Fruit fly (Drosophila melanogaster) whole organism, larva: Measurements from ENCODE around the gene tipE.

ENCODE experiments used
- noc ChIP-seq: fragments of 200-800 bp; sonication (Bioruptor generic); optimal IDR thresholded peaks from 3 replicates; lab custom pipeline; 2019; ENCODE audit warnings: missing biosample characterization, mild to moderate bottlenecking, missing genetic modification characterization, moderate library complexity

Gene tipE

dm6 chr3L:4227164-4227563 is 38.9 kb downstream of the tipE start, which contains the start of gene CG46460:
Gene CG46460, minus strand, starts transcription at chr3L:4227302.
- no peak for TF ChIP-seq noc (tag; lab: Kevin White, UChicago)

DNA sequence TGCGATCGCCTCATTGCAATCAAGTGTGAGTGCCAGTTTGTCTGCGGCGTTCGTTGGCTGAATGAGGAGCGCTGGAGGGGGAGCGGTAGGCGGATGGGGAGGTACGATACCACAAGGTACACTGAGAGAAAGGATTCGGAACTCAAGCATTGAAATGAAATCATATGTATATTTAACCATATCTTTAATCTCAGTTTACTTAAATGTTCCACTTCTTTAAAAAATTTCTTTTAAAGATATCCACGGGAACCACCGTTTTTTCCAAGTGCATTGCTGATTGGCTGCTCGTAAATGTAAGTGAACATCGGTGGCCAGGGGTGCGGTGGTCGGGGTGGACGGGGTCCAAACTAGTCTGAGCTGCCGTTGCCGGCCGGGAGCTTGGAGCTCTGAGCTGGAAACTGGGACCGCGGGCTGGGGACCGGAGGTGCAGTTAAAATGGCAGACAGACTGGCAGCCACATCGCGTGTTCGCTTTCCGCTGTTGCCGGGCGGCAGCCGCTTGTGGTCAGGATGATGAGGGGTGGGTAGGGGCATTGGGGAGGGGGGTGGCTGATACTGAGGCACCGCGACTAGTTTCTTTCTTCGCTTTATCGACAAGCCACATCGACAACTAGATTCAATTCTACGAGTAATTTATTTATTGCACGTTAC is 40.0 kb downstream of the tipE start:
- TF ChIP-seq noc (tag; lab: Kevin White, UChicago) = no peak

DNA sequence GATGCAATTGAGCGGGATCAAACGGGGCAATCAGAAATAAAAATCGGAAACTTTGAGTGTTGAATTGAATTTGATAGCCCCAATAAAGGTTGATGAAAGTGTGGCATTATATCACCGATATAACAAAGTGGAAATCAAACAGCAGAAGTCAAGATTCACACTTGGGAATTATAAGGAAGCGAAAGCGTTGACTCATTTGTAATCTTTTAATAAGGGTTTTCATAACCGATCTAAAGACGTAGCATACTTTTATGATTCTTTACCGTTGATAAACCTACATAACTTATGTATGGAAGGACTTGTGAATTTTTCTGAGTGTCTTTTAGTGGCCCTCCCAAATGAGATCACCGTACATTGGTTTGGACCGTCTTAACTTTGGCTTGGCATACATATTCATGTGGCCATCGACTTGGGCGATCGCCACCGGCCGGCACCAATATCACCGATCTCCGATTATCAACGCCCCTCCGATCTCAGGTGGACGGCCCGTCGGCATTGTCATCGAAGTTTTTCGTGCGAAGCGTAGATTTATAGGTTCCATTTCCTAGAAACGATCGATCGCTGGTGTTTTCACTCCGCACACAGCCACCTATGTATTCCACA is 41.2 kb downstream of the tipE start:
- TF ChIP-seq noc (tag; lab: Kevin White, UChicago) = no peak

dm6 chr3L:4230357-4230901 is 42.1 kb downstream of the tipE start:
- TF ChIP-seq noc (tag; lab: Kevin White, UChicago) = no peak

DNA sequence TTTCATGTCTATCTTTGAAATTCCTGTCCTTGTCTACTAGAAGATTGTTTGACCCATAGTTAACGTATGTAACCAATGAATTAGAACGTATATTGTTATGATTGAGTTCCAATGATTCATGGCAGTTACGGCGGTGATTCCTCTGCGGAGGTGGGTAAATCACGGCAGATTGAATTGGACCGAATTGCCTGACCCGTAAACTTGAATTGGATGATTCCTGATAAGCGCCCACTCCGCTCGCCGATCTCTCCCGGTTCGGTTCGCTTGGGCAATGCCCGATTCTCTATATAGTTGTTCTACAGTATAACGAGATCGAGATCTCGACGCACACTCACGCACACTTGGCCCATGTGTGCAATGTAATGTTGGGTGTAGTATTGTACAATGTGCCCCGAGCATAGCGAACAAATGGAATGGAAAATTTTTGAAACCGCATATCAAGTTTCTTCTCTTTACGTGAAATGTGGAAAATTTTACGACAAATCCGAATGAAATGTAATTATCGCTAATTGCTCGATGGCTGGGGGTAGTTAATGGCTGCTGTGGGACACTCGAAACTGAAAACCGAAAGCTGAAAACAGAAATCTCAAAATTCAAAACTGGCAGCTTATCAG is 43.2 kb downstream of the tipE start:
- no peak for TF ChIP-seq noc (tag; lab: Kevin White, UChicago)

dm6 chr3L:4232227-4232626 is 43.9 kb downstream of the tipE start:
- TF ChIP-seq noc (tag; lab: Kevin White, UChicago) = no peak

DNA sequence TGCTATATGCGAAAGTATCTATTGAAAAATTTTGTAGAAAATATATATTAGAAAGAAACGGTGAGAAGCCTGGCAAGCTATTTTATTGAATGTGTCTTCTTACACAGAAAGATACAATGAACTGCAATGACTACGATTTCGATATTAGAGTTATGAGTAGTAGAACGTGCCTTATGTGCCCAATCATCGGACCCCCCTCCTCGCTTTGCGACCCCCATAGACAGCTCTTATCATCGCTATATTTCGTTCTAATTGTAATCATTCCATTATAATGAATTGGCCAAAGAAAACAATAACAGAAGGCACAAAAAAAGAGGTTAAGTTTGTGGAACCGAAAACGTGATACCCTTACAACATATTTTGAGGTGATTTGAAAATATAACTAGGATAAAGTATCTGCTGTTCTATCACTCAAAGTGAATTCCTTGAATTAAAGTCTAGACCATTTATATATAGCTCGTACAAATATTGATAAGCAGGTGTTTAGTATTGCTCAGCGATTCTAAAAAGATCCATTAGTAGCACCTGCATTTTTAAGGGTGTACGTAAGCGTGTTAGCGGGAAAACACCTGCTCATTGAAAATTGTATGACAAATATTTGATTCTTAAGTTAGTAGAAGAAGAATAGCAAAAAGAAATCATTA is 44.5 kb downstream of the tipE start:
- peak; percentile 50 for TF ChIP-seq noc (tag; lab: Kevin White, UChicago)

DNA sequence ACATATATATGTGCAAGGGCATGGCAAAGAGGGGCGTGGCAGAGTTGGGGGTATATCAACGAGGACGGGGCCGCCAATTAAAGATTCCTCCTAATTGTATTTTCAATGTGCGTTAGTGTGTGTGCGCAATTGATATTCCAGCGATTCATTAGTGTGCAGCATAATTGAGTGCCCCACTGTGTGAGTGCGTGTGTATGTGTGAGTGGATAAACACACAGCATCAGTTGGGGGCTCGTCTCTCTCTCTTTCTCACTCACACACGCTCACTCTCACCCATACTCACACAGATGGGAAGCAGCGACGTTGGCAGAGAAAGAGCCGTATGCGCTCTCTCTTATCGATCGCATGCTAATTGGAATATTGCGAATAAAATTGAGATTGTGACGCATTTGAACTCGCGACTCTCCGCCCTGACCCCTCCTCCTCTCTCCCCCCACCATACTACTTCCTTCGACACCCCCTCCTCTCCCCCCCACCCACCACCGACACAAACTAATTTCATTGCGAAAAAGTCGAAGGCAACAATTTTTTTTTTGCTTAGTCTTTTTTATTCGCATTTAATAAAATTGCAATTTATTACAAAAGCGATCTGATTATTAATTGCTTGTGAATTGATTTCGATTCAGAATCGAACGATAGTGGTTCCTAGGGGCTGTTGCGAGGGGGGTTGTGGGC is 45.4 kb downstream of the tipE start:
- TF ChIP-seq noc (tag; lab: Kevin White, UChicago) = no peak

DNA sequence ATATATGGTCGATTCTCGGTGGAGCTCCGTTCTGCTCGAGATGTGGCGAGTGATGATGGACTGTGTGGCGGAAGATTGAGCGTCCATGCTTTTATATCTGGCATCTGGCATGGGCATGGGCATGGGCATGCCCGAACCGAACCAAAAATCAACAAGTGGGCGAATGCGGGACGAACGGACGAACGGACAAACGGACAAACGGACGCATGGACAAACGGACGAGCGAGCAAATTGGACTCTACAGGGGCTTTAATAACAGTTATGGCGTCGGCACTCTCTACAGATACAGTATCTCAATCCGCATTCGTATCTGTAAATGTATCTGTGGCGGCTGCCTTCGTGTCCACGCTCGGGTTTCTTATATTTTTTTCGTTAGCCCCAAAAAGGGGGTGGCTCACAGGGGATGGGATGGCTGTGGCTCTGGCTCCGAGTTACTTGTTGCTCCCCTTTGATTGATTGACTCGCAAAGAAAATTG is 47.8 kb downstream of the tipE start, which contains the start of gene ImpL2:
ImpL2 (minus strand) TSS at position 51 of the 476 bp plus-strand sequence.
- TF ChIP-seq noc (tag; lab: Kevin White, UChicago) = no peak

DNA sequence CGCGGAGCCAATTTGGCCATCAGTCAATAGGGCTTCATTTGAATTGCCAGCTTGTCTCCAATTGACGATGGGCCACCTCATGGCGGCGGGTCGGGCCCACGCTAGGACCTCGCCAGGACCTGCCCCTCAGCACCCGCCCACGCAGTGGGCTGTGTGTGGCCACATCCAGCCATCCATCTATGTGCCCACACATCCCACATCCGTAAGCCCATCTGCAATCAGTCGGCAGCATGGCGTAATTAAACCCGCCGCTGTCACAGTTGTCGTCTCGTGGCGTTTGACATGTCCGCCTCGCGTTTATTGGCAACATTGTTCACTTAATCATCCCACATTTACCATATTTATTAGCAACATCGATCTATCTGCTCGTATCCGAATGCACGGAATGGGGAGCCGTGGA is 49.9 kb downstream of the tipE start:
- TF ChIP-seq noc (tag; lab: Kevin White, UChicago) = no peak

DNA sequence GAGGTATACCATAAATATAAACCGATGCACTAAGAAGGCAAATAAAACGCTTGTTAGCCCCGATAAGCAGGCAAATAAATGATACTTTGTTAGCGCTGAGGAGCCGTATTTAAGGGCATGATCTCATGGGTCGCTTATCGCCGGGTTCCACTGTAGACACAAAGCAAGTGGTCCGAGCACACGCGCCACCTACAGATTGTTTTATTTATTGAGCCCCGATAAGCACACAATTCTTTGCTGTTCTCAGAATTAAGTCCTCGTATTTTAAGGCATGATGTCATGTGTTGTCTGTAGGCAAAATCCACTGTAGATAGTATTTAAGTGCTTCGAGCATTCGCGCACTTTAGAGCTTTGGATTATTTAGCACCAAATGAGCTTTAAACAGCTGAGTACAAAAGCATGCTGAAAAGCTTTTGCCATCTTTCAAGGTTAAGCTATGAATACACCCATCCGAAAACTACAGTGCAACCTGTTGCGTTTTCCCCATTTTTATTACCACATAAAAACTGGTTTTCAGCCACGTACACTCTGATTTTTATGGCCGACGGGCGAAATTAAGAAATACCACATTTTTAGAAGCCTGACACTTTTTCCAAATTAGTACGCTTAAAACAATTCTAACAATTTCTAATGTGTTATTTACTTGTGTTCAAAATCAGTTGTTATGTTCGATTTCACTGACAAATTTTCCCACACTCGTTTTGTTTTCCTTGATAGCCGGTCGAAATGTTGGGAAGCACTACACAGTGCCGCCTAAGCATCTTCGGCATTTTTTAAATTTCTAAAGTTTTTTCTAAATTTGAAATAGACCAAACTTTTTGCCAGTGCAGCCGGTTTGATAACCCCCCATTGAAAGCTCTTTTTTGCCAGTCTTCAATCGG is 51.4 kb downstream of the tipE start, which contains the start of gene Sqor:
Sqor (plus strand) TSS at position 732 of the 881 bp plus-strand sequence.
- TF ChIP-seq noc (tag; lab: Kevin White, UChicago) = peak; percentile 96

DNA sequence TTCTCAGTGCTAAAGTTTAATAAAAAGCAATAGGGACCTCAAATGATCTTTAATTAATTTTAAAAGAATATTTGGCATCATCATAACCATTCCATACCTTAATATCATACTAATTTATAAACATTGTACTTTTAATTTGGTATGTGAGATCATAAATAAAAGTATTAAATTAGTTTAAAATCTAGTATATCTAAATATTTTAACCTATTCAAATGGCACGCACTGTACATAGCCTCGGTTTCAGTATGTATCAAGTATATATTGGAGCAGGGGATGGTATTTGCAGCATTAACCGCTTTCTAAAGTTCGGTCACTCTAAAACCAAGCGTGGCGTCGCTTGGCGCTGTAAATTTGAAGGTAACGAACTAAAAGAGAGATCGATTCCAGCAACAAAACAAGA is 54.1 kb downstream of the tipE start, which contains the start of gene pav:
pav (plus strand) TSS at position 307 of the 400 bp plus-strand sequence.
- TF ChIP-seq noc (tag; lab: Kevin White, UChicago) = no peak
